Worm (Caenorhabditis elegans) whole organism, L4/young adult: ENCODE data around the gene T07F8.4.
A peak's percentile ranks its signal among the peaks of the same experiment; 100 is the strongest.

Experiments
- W03F9.2 ChIP-seq: fragments of 150-350 bp; optimal IDR thresholded peaks from 2 replicates; lab custom pipeline; 2014; ENCODE audit warnings: missing biosample characterization, missing genetic modification characterization
- dao-5 ChIP-seq: sonication (generic microtip); optimal IDR thresholded peaks from 2 replicates; lab custom pipeline; 2016; ENCODE audit warnings: missing genotype, missing genetic modification characterization, moderate library complexity, missing compliant biosample characterization
- him-1 ChIP-seq: sonication (generic microtip); optimal IDR thresholded peaks from 2 replicates; lab custom pipeline; 2016; ENCODE audit warnings: missing genotype, missing genetic modification reagents, missing genetic modification characterization, missing compliant biosample characterization

T07F8.4 gene

DNA sequence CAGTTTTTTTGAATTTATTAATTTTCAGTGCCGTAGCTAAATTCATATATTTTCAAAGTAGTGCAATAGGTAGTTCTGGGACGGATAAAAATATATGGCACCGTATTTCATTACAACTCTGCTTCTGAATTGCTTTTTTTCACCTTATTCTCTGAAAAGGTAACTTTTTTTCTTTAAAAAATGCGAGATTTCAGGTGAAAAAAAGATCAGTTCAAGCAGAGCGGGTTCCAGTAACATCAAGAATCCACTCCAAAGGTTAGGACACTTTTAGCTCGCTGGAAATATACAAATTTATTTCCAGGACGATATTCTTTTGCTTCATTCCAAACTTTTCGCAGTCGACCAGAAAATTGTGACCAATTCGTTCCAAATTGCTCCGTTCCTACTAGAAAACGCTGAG, 16.3 kb upstream of the T07F8.4 start, which contains the start of gene T07F8.1:
Gene T07F8.1 (plus strand): TSS at position 301 of the 400 bp plus-strand sequence.
- TF ChIP-seq W03F9.2 (tag; lab: Kevin White, UChicago): no peak
- TF ChIP-seq dao-5 (tag; lab: Kevin White, UChicago): no peak
- no peak for TF ChIP-seq him-1 (tag; lab: Kevin White, UChicago)

DNA sequence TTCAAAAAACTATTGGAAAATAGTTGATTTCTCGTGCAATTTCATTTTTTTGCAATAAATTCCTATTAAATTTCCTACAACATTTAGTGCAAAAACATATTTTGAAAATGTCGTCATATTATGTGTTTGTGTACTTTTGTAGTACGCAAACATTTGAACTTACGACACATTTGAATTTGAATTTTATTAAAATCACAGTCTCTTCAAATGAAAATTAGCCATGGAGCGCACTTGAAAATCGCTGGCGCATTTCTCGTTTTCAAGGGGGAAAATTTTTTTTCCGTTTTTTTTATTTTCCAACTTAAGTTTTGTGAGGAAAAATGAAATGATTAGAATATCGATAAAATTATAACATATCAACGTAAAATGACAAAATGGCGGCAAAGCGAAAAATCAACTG, 15.7 kb upstream of the T07F8.4 start:
- TF ChIP-seq W03F9.2 (tag; lab: Kevin White, UChicago) (peak; percentile 56), dao-5 (tag; lab: Kevin White, UChicago) (no peak), him-1 (tag; lab: Kevin White, UChicago) (no peak)

DNA sequence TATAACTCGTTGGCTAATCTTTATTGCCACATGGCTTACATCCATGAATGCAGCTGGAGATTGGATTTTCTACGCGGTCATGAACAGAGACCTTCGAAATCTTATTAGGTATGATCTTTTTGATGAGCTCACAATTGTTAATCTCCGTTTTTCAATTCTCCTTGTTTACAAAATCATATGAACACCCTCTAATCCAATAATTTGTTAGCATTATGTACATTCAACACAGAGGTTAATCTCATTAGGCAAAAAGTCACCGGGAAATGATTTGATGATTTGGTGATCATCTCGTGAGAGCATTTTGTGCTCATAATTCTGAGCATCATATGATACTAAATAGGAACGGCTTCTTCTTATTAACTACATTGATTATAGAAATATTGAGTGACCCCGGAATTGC, 14.4 kb upstream of the T07F8.4 start:
- TF ChIP-seq him-1 (tag; lab: Kevin White, UChicago) (no peak), dao-5 (tag; lab: Kevin White, UChicago) (no peak), W03F9.2 (tag; lab: Kevin White, UChicago) (no peak)

DNA sequence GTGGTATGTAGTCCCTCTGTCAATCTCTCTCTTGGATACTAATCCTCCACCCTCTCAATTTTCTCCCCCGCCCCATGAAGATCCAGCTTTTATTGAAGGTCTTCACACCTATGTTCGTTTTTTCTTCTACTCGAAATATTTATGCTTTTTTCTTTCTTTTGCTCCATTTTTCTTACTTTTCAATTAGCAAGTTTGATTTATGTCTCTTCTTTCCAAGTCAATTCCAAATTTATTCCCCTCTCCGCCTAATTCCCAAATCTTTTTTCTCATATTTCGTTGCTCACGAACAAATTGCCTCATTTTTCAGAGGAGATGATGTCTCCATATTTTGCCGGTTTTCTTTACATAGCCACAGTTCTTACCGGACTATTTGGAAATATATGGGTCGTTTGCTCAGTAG, 12.5 kb upstream of the T07F8.4 start, which contains the start of gene npr-31:
Gene npr-31 (plus strand): TSS at position 301 of the 400 bp plus-strand sequence.
- TF ChIP-seq him-1 (tag; lab: Kevin White, UChicago) (no peak), W03F9.2 (tag; lab: Kevin White, UChicago) (no peak), dao-5 (tag; lab: Kevin White, UChicago) (no peak)

DNA sequence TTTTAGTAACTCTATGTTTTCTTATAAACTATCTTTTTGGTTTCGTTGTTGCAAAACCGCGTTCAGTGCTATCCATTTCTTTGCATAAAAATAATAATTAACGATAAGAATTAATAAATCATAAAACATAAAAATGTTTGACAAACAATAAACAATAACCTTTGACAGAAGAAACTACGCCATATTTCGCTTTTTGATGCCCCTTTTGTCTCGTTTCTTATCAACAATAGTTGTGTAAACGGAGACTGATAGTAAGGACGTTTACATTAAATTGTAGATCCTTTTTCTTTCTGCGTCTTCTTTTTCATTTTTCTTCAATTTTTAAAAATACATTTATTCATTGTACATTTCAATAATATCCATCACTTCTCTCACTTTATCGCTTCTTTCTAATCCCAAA, 7.2 kb upstream of the T07F8.4 start:
- TF ChIP-seq dao-5 (tag; lab: Kevin White, UChicago) (no peak), W03F9.2 (tag; lab: Kevin White, UChicago) (no peak), him-1 (tag; lab: Kevin White, UChicago) (no peak)

DNA sequence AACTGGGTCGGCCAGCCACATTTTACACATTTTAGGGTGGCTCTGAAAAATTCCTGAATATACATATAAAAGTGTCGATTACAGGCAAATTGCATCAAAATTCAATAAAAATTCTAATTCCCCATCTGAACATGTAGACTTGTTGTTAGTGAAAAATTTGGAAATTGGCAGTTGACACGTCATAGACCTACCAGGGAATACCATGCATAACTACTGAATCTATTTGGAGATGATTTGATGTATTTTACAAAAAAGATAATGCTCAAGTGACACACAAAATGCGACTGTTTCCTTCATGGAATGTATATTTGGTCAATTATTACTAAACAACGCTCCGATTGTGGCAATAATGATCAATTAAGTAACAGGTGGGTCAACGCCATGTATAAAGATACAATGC, 5.4 kb downstream of the T07F8.4 start, which contains the start of gene F10E7.1:
Gene F10E7.1 (plus strand): TSS at position 301 of the 400 bp plus-strand sequence.
- TF ChIP-seq him-1 (tag; lab: Kevin White, UChicago) (no peak), W03F9.2 (tag; lab: Kevin White, UChicago) (no peak), dao-5 (tag; lab: Kevin White, UChicago) (no peak)

DNA sequence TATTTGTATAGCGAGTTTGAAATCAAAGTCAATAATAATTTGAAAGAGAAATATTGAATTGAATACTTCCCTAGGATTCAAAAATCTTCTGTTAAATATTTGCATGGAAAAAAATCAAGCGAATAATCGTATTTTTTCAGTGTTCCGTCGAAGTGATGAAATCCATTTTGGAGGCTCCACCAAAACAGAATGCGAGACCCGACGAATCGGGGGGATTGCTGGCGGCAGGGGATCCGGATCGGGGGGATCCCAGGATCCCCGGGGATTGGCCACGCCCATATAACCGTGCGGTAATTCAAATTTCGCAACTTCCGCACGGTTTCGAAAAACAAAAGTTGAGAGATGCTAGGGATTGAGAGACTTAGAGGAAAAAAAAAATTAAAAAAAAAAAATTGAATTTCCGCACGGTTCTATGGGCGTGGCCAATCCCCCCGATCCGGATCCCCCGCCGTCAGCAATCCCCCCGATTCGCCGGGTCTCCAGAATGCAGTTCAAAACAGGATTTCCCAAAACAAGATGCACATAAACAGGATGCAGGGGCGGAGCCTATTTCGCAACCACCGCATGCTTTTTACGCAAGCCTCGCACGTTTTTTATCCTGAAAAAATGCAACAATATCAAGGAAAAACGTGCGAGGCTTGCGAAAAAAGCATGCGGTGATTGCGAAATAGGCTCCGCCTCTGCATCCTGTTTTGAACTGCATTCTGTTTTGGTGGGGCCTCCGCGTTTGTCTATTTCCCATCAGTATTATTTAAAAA, 9.0 kb downstream of the T07F8.4 start, which contains the start of gene F10E7.11:
Gene F10E7.11 (minus strand): TSS at position 232 of the 758 bp plus-strand sequence.
- TF ChIP-seq dao-5 (tag; lab: Kevin White, UChicago) (no peak), W03F9.2 (tag; lab: Kevin White, UChicago) (no peak), him-1 (tag; lab: Kevin White, UChicago) (no peak)

DNA sequence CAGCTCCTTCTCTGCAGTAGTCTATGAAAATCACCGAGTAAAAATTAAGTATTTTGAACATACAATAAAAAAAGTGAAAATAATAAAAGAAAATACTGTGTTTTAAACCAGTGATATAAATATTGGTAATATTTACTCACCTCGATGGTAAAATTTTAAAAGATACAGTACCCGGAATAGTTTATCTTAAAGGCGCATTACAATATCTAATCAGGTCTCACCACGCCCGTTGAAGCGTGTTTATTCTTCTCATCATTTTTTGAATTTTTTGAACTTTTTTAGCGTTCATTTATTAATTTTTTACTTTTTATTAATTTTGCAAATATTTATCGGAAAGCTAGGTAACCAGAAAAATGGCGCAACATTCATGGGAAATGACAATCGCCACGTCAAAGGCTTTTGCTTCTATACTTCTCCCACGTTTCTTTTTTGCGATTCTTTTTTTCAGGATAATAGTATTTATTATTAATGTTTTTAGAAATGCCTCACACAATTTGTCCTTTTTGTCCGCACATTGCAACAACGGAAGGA, 10.0 kb downstream of the T07F8.4 start, which contains the start of gene F10E7.2:
Gene F10E7.2 (plus strand): TSS at position 481 of the 531 bp plus-strand sequence.
- no peak for TF ChIP-seq him-1 (tag; lab: Kevin White, UChicago)
- TF ChIP-seq W03F9.2 (tag; lab: Kevin White, UChicago): no peak
- no peak for TF ChIP-seq dao-5 (tag; lab: Kevin White, UChicago)

DNA sequence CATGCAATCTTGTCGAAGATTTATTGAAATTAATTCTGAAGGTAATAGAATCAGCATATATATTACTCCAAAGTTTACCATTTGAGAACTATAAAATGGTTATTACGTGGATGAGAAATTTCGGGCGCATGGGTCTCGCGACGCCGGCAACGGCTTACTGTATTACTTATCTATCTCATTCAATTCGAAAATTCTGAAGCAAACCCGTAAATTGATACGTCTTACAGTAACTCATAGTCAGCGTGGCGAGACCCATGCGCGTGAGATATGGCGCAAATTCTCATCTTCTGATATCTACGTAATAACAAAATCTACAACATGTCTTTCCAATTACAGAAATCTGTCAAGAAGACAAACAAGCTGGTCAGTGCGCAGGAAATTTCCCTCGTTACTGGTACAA, 12.3 kb downstream of the T07F8.4 start:
- TF ChIP-seq him-1 (tag; lab: Kevin White, UChicago) (no peak), dao-5 (tag; lab: Kevin White, UChicago) (no peak), W03F9.2 (tag; lab: Kevin White, UChicago) (no peak)

DNA sequence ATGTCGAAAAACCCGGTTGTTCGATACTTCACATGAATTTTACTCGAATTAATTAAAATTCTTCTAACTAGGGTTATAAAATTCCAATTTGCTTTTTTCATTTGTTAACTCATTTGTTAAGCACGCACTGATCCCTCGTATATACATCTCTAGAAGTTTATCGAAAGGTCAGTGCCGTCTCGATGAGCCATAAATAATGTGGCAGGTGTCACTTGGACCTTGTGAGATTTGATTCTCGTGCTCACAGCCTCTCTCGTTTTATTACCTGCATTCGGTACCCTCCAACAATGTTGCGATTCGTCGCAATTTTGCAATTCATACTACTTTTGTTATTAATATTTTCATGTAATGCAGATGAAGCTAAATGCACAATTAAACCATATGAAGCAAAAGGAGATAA, 15.5 kb downstream of the T07F8.4 start, which contains the start of gene spon-1:
Gene spon-1 (plus strand): TSS at position 208 of the 400 bp plus-strand sequence.
- no peak for TF ChIP-seq him-1 (tag; lab: Kevin White, UChicago)
- TF ChIP-seq dao-5 (tag; lab: Kevin White, UChicago): no peak
- no peak for TF ChIP-seq W03F9.2 (tag; lab: Kevin White, UChicago)

DNA sequence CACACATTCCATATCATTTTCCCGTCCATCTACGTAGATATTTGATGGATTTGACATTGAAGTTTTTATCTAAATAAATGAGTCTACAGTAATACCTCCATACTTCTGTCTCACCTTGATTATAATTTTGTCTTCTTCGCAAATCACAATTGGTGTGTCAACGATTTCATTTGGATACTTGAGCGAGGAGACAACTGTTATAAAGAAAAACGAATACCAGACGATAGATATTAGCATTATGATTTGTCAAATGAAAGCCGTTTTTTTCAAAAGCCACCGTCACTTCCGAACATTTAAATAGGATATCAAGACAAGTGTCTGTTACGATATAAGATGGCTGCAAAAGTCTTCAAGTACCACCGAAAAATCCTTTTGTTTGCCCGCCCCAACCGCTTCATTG, 16.2 kb downstream of the T07F8.4 start, which contains the start of gene cutl-5:
Gene cutl-5 (minus strand): TSS at position 269 of the 400 bp plus-strand sequence.
- no peak for TF ChIP-seq W03F9.2 (tag; lab: Kevin White, UChicago)
- TF ChIP-seq him-1 (tag; lab: Kevin White, UChicago): no peak

DNA sequence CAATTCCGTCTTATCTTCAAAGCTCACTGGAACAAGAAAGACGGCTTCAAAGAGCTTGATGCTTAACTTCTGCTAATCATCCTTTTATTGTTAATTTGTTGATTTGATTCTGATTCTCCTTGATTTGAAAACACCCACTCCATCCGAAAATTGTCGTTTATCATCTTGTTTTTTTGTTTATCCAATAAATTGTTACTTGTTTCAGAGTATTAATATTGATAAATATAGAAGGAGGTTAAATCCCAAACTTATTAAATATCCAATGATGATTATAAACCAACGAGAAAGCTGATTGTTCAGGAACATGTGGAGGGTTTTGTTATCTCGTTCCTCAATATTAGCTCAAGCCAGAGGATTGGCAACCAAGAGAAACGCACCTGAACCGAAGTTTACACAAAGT, 19.1 kb downstream of the T07F8.4 start, which contains the start of gene F10E7.6:
Gene F10E7.6 (plus strand): TSS at position 301 of the 400 bp plus-strand sequence.
- TF ChIP-seq dao-5 (tag; lab: Kevin White, UChicago): no peak
- TF ChIP-seq him-1 (tag; lab: Kevin White, UChicago): no peak
- TF ChIP-seq W03F9.2 (tag; lab: Kevin White, UChicago): no peak

DNA sequence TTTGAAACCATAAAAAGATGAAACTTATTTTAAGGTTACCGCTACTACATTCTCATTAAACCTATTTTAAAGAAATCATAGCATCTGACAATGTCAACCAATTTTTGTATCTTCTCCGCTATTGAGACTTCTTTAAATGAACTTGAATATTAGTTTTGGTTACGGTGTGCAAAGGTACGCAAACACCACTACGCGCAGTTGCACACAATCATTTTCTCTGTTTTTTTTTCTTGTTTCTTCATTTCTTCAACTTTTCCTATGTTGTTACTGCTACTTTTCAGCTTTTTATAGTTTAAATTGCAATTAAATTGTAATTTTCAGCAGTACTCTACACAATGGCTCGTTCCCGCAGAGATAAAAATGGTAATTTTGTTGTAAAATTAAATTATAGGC, 20.2 kb downstream of the T07F8.4 start, which contains the start of gene F10E7.5:
Gene F10E7.5 (plus strand): TSS at position 322 of the 393 bp plus-strand sequence.
- TF ChIP-seq dao-5 (tag; lab: Kevin White, UChicago) (no peak), him-1 (tag; lab: Kevin White, UChicago) (peak; percentile 51)
